Worm (Caenorhabditis elegans) whole organism, midembryonic: Measurements from ENCODE around the gene H12D21.11.

Experiments used
- cog-1 ChIP-seq: sonication (generic microtip); optimal IDR thresholded peaks from 2 replicates; lab custom pipeline; 2016; ENCODE audit warnings: missing genetic modification characterization, missing compliant biosample characterization
- flt-1 ChIP-seq: fragments of 200-800 bp; sonication (Bioruptor generic); IDR thresholded peaks from 2 replicates; pipeline ENCODE4 v1.3.6; 2022; ENCODE audit warnings: missing genetic modification characterization, missing compliant biosample characterization
- med-1 ChIP-seq: sonication (generic microtip); optimal IDR thresholded peaks from 2 replicates; lab custom pipeline; 2017; ENCODE audit warnings: missing genetic modification characterization, mild to moderate bottlenecking, missing compliant biosample characterization, antibody characterized with exemption, missing genetic modification reagents; ENCODE audit not compliant: insufficient read depth
- tab-1 ChIP-seq: fragments of 200-800 bp; sonication (Bioruptor generic); IDR thresholded peaks from 2 replicates; pipeline ENCODE4 v1.3.6; 2022; ENCODE audit warnings: missing genetic modification characterization, missing compliant biosample characterization

DNA sequence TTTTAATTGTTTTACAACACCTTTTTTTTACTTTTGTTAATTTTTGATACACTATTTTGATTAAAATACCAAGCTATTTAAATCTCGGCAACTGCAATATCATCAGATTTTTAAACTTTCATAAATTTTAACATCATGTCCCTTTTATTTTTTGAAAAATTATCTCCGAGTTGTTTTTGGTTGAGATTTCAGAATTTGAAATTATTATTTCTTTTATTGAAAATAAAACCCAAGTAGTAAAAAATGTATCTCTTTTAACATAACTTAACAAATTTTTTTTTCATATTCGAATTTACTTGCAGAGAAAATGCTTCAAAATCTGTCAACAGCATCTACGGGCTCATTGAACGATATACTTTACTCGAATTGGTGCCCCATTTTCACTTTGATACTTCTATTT is at the start of gene H12D21.11:
- TF ChIP-seq flt-1 (GFP tag; lab: Robert Waterston, UW): no peak
- no peak for TF ChIP-seq med-1 (GFP tag; lab: Kevin White, UChicago)
- no peak for TF ChIP-seq tab-1 (GFP tag; lab: Robert Waterston, UW)
- TF ChIP-seq cog-1 (tag; lab: Kevin White, UChicago): no peak
